Worm (Caenorhabditis elegans): ENCODE measurements around the gene cpsf-3.

DNA sequence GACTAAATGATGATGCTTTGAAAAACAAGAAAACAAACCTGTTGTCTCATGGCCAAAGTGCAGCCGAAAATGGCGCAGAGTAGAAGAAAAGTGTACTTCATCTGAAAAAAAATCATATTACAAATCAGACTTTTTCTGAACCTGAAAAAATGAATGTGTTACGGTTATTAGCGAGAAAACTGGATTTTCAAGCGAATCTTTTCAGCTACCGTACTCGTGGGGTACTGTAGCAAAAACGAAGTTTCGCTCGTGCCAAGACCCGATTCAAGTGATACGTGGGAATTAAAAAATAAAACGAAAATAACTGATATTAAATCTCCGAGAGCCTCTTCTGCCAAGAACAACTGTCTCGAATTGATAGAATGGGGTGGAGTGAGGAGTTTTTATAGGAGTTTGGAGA, 30.5 kb downstream of the cpsf-3 start, which contains the start of gene ttr-51:
- TF ChIP-seq ceh-39 (tag; optimal IDR thresholded peaks at IDR 0.05) (no peak), lsy-2 (tag; optimal IDR thresholded peaks at IDR 0.05) (no peak), unc-120 (tag; optimal IDR thresholded peaks at IDR 0.05; ENCODE audit: poor library complexity, severe bottlenecking) (no peak), lin-13 (tag; optimal IDR thresholded peaks at IDR 0.05) (no peak), elt-1 (tag; optimal IDR thresholded peaks at IDR 0.05; ENCODE audit: borderline replicate concordance, insufficient read depth) (no peak), tbx-8 (GFP tag; optimal IDR thresholded peaks at IDR 0.05) (no peak), flh-1 (GFP tag; optimal IDR thresholded peaks at IDR 0.05) (no peak), mab-5 (tag; optimal IDR thresholded peaks at IDR 0.05) (no peak), nhr-76 (tag; optimal IDR thresholded peaks at IDR 0.05) (no peak), ztf-11 (tag; optimal IDR thresholded peaks at IDR 0.05) (no peak), nhr-2 (tag; optimal IDR thresholded peaks at IDR 0.05) (no peak)

All from whole organism, mixed stage, embryonic.